Fruit fly (Drosophila melanogaster): ENCODE data around the gene her.

- TF ChIP-seq CG8478 (optimal IDR thresholded peaks at IDR 0.05) (no peak), CTCF (optimal IDR thresholded peaks at IDR 0.05) (no peak)
These were observed 33.5 kb upstream of the her start for dm6 chr2L:16643445-16643844.

All from S2 (cell line).